Worm (Caenorhabditis elegans): ENCODE results near the gene lec-11.

- no peak for TF ChIP-seq nhr-237 (tag; optimal IDR thresholded peaks at IDR 0.05)
- TF ChIP-seq elt-1 (tag; optimal IDR thresholded peaks at IDR 0.05) = no peak
- no peak for TF ChIP-seq nhr-25 (tag; optimal IDR thresholded peaks at IDR 0.05)
- no peak for TF ChIP-seq ceh-82 (tag; optimal IDR thresholded peaks at IDR 0.05)
- no peak for TF ChIP-seq ztf-1 (GFP tag; conservative IDR thresholded peaks at IDR 0.05)
- no peak for TF ChIP-seq gmeb-1 (tag; optimal IDR thresholded peaks at IDR 0.05)
- no peak for TF ChIP-seq fos-1 (tag; optimal IDR thresholded peaks at IDR 0.05)
- no peak for TF ChIP-seq Y55F3AM.14 (GFP tag; optimal IDR thresholded peaks at IDR 0.05)
Measured at ce11 chrIV:6547397-6547796, 42.6 kb downstream of the lec-11 start.

Measured in whole organism, L2 larva.